Worm (Caenorhabditis elegans): ENCODE data around the gene srh-42.
A peak's percentile ranks its signal among the peaks of the same experiment; 100 is the strongest.

The srh-42 gene

DNA sequence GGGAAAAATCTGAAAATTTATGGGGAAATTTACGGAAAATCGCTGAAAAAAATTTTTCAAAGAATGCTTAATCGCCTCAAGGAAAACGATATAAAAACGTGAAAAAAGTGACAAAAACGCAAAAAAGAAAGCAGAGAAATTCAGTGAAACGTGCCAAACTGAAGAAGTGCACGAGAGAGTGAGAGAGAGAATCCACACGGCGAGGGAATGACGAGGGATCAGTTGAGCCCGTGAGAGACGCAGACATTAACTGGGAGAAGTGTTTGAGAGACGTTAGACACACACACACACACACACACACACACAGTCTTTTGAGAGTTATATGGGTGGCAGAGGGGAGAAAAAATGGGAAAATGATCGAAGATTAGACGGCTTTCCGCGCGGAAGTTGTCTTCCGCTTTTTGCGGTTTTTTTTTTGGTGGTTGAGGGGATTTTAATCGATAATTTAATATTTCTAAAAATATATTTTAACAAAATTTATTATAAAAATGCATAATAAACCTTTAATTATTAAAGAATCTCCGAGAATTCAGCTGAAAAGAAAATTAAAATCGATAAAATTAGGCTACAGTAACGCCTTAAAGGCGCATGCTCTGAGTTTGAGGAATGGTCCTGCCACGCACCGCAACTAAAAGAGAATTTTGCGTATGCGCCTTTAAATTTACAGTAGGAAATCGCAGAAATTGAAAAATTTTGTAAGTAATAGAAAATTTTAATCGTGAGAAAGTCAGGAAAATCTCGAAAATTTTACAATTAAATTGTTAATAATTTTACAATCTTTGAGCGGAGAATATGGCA is 44.2 kb downstream of the srh-42 start (continued):
- TF ChIP-seq lsy-12 (tag; optimal IDR thresholded peaks at IDR 0.05) (no peak), fkh-2 (tag; optimal IDR thresholded peaks at IDR 0.05) (no peak), unc-39 (tag; optimal IDR thresholded peaks at IDR 0.05) (no peak), pqm-1 (tag; optimal IDR thresholded peaks at IDR 0.05) (no peak), ztf-11 (tag; optimal IDR thresholded peaks at IDR 0.05) (no peak), nhr-43 (tag; optimal IDR thresholded peaks at IDR 0.05; ENCODE audit: poor library complexity, severe bottlenecking) (no peak), mml-1 (tag; optimal IDR thresholded peaks at IDR 0.05) (no peak), nhr-77 (tag; optimal IDR thresholded peaks at IDR 0.05) (no peak), R02D3.7 (tag; optimal IDR thresholded peaks at IDR 0.05) (no peak), nhr-25 (tag; optimal IDR thresholded peaks at IDR 0.05) (peak; percentile 47), nfya-1 (tag; optimal IDR thresholded peaks at IDR 0.05; ENCODE audit: insufficient read depth) (peak; percentile 82)

DNA sequence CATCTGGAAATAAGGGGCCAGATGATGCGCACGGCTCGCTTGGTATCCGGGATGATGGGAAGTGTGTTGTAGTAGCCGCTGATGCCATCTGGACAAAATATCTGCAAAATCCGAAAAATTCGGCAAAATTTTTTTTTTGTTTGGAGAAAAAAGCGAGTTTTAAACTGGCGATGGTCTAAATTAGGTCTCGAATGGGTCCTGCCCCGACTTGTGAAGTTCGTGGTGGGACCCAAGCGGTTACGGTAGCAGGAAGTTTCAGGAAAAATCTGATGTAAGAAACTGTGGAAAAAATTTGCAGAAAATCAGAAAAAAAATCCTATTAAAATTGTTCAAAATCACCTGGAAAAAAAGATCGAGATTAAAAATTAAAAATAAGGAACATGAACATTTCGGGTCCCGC is 45.4 kb downstream of the srh-42 start, which contains the start of gene jmjd-2:
Gene jmjd-2 (minus strand): TSS at position 101 of the 400 bp plus-strand sequence.
- TF ChIP-seq daf-12 (tag; optimal IDR thresholded peaks at IDR 0.05) (no peak), ztf-11 (tag; optimal IDR thresholded peaks at IDR 0.05) (no peak), snpc-4 (tag; optimal IDR thresholded peaks at IDR 0.05) (no peak), elt-2 (tag; optimal IDR thresholded peaks at IDR 0.05) (no peak), fkh-10 (GFP tag; optimal IDR thresholded peaks at IDR 0.05) (no peak), mml-1 (tag; optimal IDR thresholded peaks at IDR 0.05) (no peak), tbx-2 (tag; optimal IDR thresholded peaks at IDR 0.05) (no peak), elt-1 (tag; optimal IDR thresholded peaks at IDR 0.05) (no peak), ceh-16 (tag; optimal IDR thresholded peaks at IDR 0.05) (no peak), nhr-28 (tag; optimal IDR thresholded peaks at IDR 0.05) (no peak)

DNA sequence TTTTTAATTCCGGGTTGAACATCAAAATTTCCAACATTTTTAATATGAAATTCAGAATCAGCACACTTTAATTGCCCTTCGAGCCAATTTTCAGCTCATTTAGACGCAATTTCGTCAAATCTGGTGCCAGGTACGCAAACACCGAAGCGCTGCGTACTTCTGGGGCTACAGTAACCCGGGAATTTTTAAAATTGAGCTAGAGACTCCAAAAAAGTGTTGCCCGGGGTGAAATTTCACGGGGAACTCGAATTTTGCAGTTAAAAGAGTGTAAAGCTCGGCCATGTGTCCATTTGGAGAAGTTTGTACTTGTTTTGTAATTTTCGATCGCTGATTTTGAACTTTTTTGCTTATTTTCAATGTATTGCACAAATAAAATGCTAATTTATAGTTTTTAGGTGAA is 46.6 kb downstream of the srh-42 start:
- no peak for TF ChIP-seq ZK546.5 (tag; optimal IDR thresholded peaks at IDR 0.05)
- TF ChIP-seq aly-2 (tag; optimal IDR thresholded peaks at IDR 0.05), result no peak
- TF ChIP-seq lin-15B (tag; optimal IDR thresholded peaks at IDR 0.05), result no peak
- no peak for TF ChIP-seq mdl-1 (tag; optimal IDR thresholded peaks at IDR 0.05)
- no peak for TF ChIP-seq ama-1 (optimal IDR thresholded peaks at IDR 0.05)
- TF ChIP-seq nhr-237 (tag; optimal IDR thresholded peaks at IDR 0.05), result no peak
- no peak for TF ChIP-seq elt-1 (tag; optimal IDR thresholded peaks at IDR 0.05)
- no peak for TF ChIP-seq nhr-28 (tag; optimal IDR thresholded peaks at IDR 0.05)
- no peak for TF ChIP-seq hmg-11 (tag; optimal IDR thresholded peaks at IDR 0.05)
- no peak for TF ChIP-seq elt-2 (tag; optimal IDR thresholded peaks at IDR 0.05)
- TF ChIP-seq fkh-2 (tag; optimal IDR thresholded peaks at IDR 0.05), result no peak
- TF ChIP-seq nhr-23 (tag; optimal IDR thresholded peaks at IDR 0.05), result no peak
- no peak for TF ChIP-seq ztf-11 (tag; optimal IDR thresholded peaks at IDR 0.05)
- no peak for TF ChIP-seq zag-1 (tag; optimal IDR thresholded peaks at IDR 0.05)

ce11 chrII:14239924-14240323 is 48.9 kb downstream of the srh-42 start:
- TF ChIP-seq fos-1 (tag; optimal IDR thresholded peaks at IDR 0.05) (no peak), lsy-12 (tag; optimal IDR thresholded peaks at IDR 0.05) (no peak), unc-39 (tag; optimal IDR thresholded peaks at IDR 0.05) (no peak), ceh-82 (tag; optimal IDR thresholded peaks at IDR 0.05) (no peak), aly-2 (tag; optimal IDR thresholded peaks at IDR 0.05) (no peak), R02D3.7 (tag; optimal IDR thresholded peaks at IDR 0.05) (no peak), ZK546.5 (tag; optimal IDR thresholded peaks at IDR 0.05) (no peak), mdl-1 (tag; optimal IDR thresholded peaks at IDR 0.05) (no peak), nhr-76 (tag; optimal IDR thresholded peaks at IDR 0.05) (no peak), ztf-11 (tag; optimal IDR thresholded peaks at IDR 0.05) (no peak), ceh-9 (tag; optimal IDR thresholded peaks at IDR 0.05) (no peak), pha-4 (tag; optimal IDR thresholded peaks at IDR 0.05) (no peak), tbx-2 (tag; optimal IDR thresholded peaks at IDR 0.05) (no peak), mml-1 (tag; optimal IDR thresholded peaks at IDR 0.05) (no peak), nhr-11 (tag; optimal IDR thresholded peaks at IDR 0.05) (no peak)
